Worm (Caenorhabditis elegans) whole organism, mixed stage, embryonic: ENCODE data around the gene Y55F3BR.2.
"Not testable (repeated sequence)": the region's sequence is repeated elsewhere in the genome, so short reads cannot be mapped to it uniquely, and the experiment has no call there.

Source experiments
- bed-3 ChIP-seq: fragments of 200-800 bp; sonication (Bioruptor generic); optimal IDR thresholded peaks from 3 replicates; lab custom pipeline; 2018; ENCODE audit warnings: mild to moderate bottlenecking, missing genetic modification characterization, moderate library complexity, missing compliant biosample characterization
- ceh-39 ChIP-seq: fragments of 150-350 bp; optimal IDR thresholded peaks from 2 replicates; lab custom pipeline; 2014; ENCODE audit warnings: missing biosample characterization, missing genetic modification characterization
- ces-1 ChIP-seq: fragments of 150-350 bp; optimal IDR thresholded peaks from 2 replicates; lab custom pipeline; 2014; ENCODE audit warnings: missing biosample characterization, missing genetic modification reagents, missing genetic modification characterization
- elt-3 ChIP-seq: fragments of 150-350 bp; optimal IDR thresholded peaks from 2 replicates; lab custom pipeline; 2014; ENCODE audit warnings: missing biosample characterization, missing genetic modification characterization
- flh-1 ChIP-seq: fragments of 200-800 bp; sonication (Bioruptor generic); optimal IDR thresholded peaks from 2 replicates; lab custom pipeline; 2018; ENCODE audit warnings: mild to moderate bottlenecking, missing genetic modification characterization, moderate library complexity, missing compliant biosample characterization
- lin-13 ChIP-seq: fragments of 150-350 bp; optimal IDR thresholded peaks from 2 replicates; lab custom pipeline; 2014; ENCODE audit warnings: missing biosample characterization, missing genetic modification characterization
- lin-32 ChIP-seq: fragments of 200-800 bp; sonication (Bioruptor generic); optimal IDR thresholded peaks from 2 replicates; lab custom pipeline; 2018; ENCODE audit warnings: mild to moderate bottlenecking, missing genetic modification characterization, missing compliant biosample characterization
- nhr-28 ChIP-seq: fragments of 150-350 bp; optimal IDR thresholded peaks from 2 replicates; lab custom pipeline; 2014; ENCODE audit warnings: missing biosample characterization, missing genetic modification characterization
- nhr-76 ChIP-seq: sonication (generic microtip); optimal IDR thresholded peaks from 2 replicates; lab custom pipeline; 2017; ENCODE audit warnings: missing biosample characterization, missing genetic modification characterization
- tbx-8 ChIP-seq: fragments of 200-800 bp; sonication (Bioruptor generic); optimal IDR thresholded peaks from 2 replicates; lab custom pipeline; 2018; ENCODE audit warnings: mild to moderate bottlenecking, missing genetic modification characterization, moderate library complexity, missing compliant biosample characterization

Y55F3BR.2 gene

DNA sequence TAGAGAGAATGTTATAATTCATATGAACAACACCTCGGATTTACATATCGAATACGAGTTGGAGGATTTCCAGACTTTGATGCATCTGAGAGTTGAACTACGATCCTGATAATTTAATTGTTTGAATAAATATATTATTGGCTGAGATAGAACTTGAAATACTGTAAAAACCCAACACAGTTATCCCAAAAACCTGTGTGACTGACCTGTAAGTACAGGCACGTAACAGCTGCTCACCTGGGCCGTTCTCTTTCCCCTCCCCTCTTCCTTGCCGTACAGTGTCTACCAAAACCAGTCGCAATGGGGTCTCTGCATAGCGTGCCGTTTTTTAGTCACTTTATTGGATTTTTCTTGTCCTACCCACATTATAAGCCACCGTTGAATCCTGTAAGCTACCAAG, 46.2 kb downstream of the Y55F3BR.2 start, which contains the start of gene fbxc-12:
Gene fbxc-12 (plus strand): TSS at position 301 of the 400 bp plus-strand sequence.
- not testable (repeated sequence) for TF ChIP-seq nhr-76 (tag; lab: Kevin White, UChicago); ceh-39 (tag; lab: Kevin White, UChicago); ces-1

ce11 chrIV:914856-915255, 56.1 kb downstream of the Y55F3BR.2 start:
- TF ChIP-seq nhr-76 (tag; lab: Kevin White, UChicago) (no peak), tbx-8 (GFP tag; lab: Kevin White, UChicago) (no peak), bed-3 (GFP tag; lab: Kevin White, UChicago) (no peak), lin-32 (GFP tag; lab: Kevin White, UChicago) (no peak)

ce11 chrIV:917640-918039, 58.9 kb downstream of the Y55F3BR.2 start:
- TF ChIP-seq nhr-28 (tag; lab: Kevin White, UChicago), result no peak
- TF ChIP-seq nhr-76 (tag; lab: Kevin White, UChicago), result no peak

- no peak for TF ChIP-seq flh-1
- TF ChIP-seq elt-3 (tag; lab: Kevin White, UChicago), result no peak
- TF ChIP-seq lin-13, result no peak
These were observed 61.0 kb downstream of the Y55F3BR.2 start, which contains the start of gene F58H7.5 for ce11 chrIV:919690-920089. F58H7.5 (plus strand) TSS chrIV:919990.
